Worm (Caenorhabditis elegans) whole organism, young adult: ENCODE measurements around the gene rsu-1.

ENCODE experiments used
- B0035.1 ChIP-seq: sonication (generic microtip); optimal IDR thresholded peaks from 2 replicates; lab custom pipeline; 2016; ENCODE audit warnings: missing genetic modification characterization, mild to moderate bottlenecking, missing compliant biosample characterization, missing genotype, missing genetic modification reagents
- D2030.7 ChIP-seq: fragments of 200-800 bp; sonication (Bioruptor generic); IDR thresholded peaks from 2 replicates; pipeline ENCODE4 v1.3.6; 2022; ENCODE audit warnings: missing genetic modification reagents, missing genetic modification characterization, missing compliant biosample characterization
- F10E7.11 ChIP-seq: sonication (generic microtip); optimal IDR thresholded peaks from 2 replicates; lab custom pipeline; 2017; ENCODE audit warnings: mild to moderate bottlenecking, missing genetic modification characterization, moderate library complexity, missing compliant biosample characterization
- F33H1.4 ChIP-seq: fragments of 200-800 bp; sonication (Bioruptor generic); IDR thresholded peaks from 2 replicates; pipeline ENCODE4 v1.3.6; 2022; ENCODE audit warnings: missing genetic modification reagents, missing genetic modification characterization, missing compliant biosample characterization
- F49E8.2 ChIP-seq: sonication (generic microtip); optimal IDR thresholded peaks from 3 replicates; lab custom pipeline; 2017; ENCODE audit warnings: missing genetic modification characterization, mild to moderate bottlenecking, missing compliant biosample characterization, antibody characterized with exemption, moderate library complexity; ENCODE audit not compliant: insufficient read depth
- F57A8.1 ChIP-seq: fragments of 200-800 bp; sonication (Bioruptor generic); optimal IDR thresholded peaks from 2 replicates; lab custom pipeline; 2018; ENCODE audit warnings: mild to moderate bottlenecking, missing genetic modification characterization, moderate library complexity, missing compliant biosample characterization
- T26A5.8 ChIP-seq: sonication (generic microtip); optimal IDR thresholded peaks from 2 replicates; lab custom pipeline; 2016; ENCODE audit warnings: missing genetic modification characterization, missing compliant biosample characterization
- Y56A3A.18 ChIP-seq: fragments of 200-800 bp; sonication (Bioruptor generic); IDR thresholded peaks from 2 replicates; pipeline ENCODE4 v1.3.6; 2022; ENCODE audit warnings: missing genetic modification reagents, missing genetic modification characterization, missing compliant biosample characterization
- Y67H2A.10 ChIP-seq: fragments of 200-800 bp; sonication (Bioruptor generic); conservative IDR thresholded peaks from 2 replicates; pipeline ENCODE4 v1.3.6; 2022; ENCODE audit warnings: missing genetic modification reagents, missing genetic modification characterization, missing compliant biosample characterization
- Y79H2A.3 ChIP-seq: fragments of 200-800 bp; sonication (Bioruptor generic); conservative IDR thresholded peaks from 2 replicates; pipeline ENCODE4 v1.3.6; 2022; ENCODE audit warnings: missing genetic modification reagents, missing genetic modification characterization, missing compliant biosample characterization
- Y95B8A.8 ChIP-seq: fragments of 200-800 bp; sonication (Bioruptor generic); IDR thresholded peaks from 2 replicates; pipeline ENCODE4 v1.3.6; 2022; ENCODE audit warnings: missing genetic modification reagents, missing genetic modification characterization, missing compliant biosample characterization
- atf-7 ChIP-seq: sonication (generic microtip); optimal IDR thresholded peaks from 2 replicates; lab custom pipeline; 2017; ENCODE audit warnings: mild to moderate bottlenecking, missing genetic modification characterization, missing compliant biosample characterization
- attf-5 ChIP-seq: fragments of 200-800 bp; sonication (Bioruptor generic); optimal IDR thresholded peaks from 2 replicates; lab custom pipeline; 2018; ENCODE audit warnings: mild to moderate bottlenecking, missing genetic modification characterization, missing compliant biosample characterization
- attf-6 ChIP-seq: fragments of 200-800 bp; sonication (Bioruptor generic); IDR thresholded peaks from 2 replicates; pipeline ENCODE4 v1.3.6; 2022; ENCODE audit warnings: missing genetic modification reagents, missing genetic modification characterization, missing compliant biosample characterization
- bed-2 ChIP-seq: fragments of 200-800 bp; sonication (Bioruptor generic); IDR thresholded peaks from 2 replicates; pipeline ENCODE4 v1.3.6; 2022; ENCODE audit warnings: missing genetic modification reagents, missing genetic modification characterization, missing compliant biosample characterization
- cebp-1 ChIP-seq, 2 experiments: fragments of 200-800 bp in 1 of 2; sonication (Bioruptor generic) in 1 of 2; sonication (generic microtip) in 1 of 2; IDR thresholded peaks in 1 of 2; optimal IDR thresholded peaks in 1 of 2; 2 replicates each; pipeline versions ENCODE4 v1.3.6 to Lab custom; 2017 to 2022; ENCODE audit warnings: missing compliant biosample characterization in 2 of 2, missing genetic modification characterization in 2 of 2, mild to moderate bottlenecking in 1 of 2, missing genetic modification reagents in 1 of 2, moderate library complexity in 1 of 2
- cebp-2 ChIP-seq: fragments of 200-800 bp; sonication (Bioruptor generic); IDR thresholded peaks from 2 replicates; pipeline ENCODE4 v1.3.6; 2022; ENCODE audit warnings: missing genetic modification characterization, missing compliant biosample characterization
- die-1 ChIP-seq: sonication (generic microtip); optimal IDR thresholded peaks from 2 replicates; lab custom pipeline; 2016; ENCODE audit warnings: missing genotype, mild to moderate bottlenecking, missing genetic modification characterization, missing compliant biosample characterization
- dox-1 ChIP-seq: fragments of 200-800 bp; sonication (Bioruptor generic); IDR thresholded peaks from 2 replicates; pipeline ENCODE4 v1.3.6; 2022; ENCODE audit warnings: missing genetic modification reagents, missing genetic modification characterization, missing compliant biosample characterization
- efl-1 ChIP-seq: fragments of 150-350 bp; optimal IDR thresholded peaks from 2 replicates; lab custom pipeline; 2014; ENCODE audit warnings: missing biosample characterization, missing genetic modification reagents, missing genetic modification characterization
- egl-44 ChIP-seq: fragments of 200-800 bp; sonication (Bioruptor generic); IDR thresholded peaks from 2 replicates; pipeline ENCODE4 v1.3.6; 2022; ENCODE audit warnings: missing genetic modification reagents, missing genetic modification characterization, missing compliant biosample characterization
- him-1 ChIP-seq: sonication (generic microtip); optimal IDR thresholded peaks from 2 replicates; lab custom pipeline; 2016; ENCODE audit warnings: missing genotype, missing genetic modification reagents, missing genetic modification characterization, missing compliant biosample characterization
- hmg-1.2 ChIP-seq: fragments of 200-800 bp; sonication (Bioruptor generic); IDR thresholded peaks from 2 replicates; pipeline ENCODE4 v1.3.6; 2022; ENCODE audit warnings: missing genetic modification reagents, missing genetic modification characterization, missing compliant biosample characterization
- hmg-20 ChIP-seq: fragments of 200-800 bp; sonication (Bioruptor generic); IDR thresholded peaks from 2 replicates; pipeline ENCODE4 v1.3.6; 2022; ENCODE audit warnings: missing genetic modification reagents, missing genetic modification characterization, missing compliant biosample characterization
- lag-1 ChIP-seq: fragments of 200-800 bp; sonication (Bioruptor generic); IDR thresholded peaks from 2 replicates; pipeline ENCODE4 v1.3.6; 2022; ENCODE audit warnings: missing genetic modification reagents, missing genetic modification characterization, missing compliant biosample characterization
- let-526 ChIP-seq: fragments of 200-800 bp; sonication (Bioruptor generic); IDR thresholded peaks from 2 replicates; pipeline ENCODE4 v1.3.6; 2022; ENCODE audit warnings: missing genetic modification reagents, missing genetic modification characterization, missing compliant biosample characterization
- lin-40 ChIP-seq: sonication (generic microtip); optimal IDR thresholded peaks from 2 replicates; lab custom pipeline; 2016; ENCODE audit warnings: missing genetic modification characterization, mild to moderate bottlenecking, missing compliant biosample characterization, missing genotype, missing genetic modification reagents
- lin-54 ChIP-seq: fragments of 200-800 bp; sonication (Bioruptor generic); optimal IDR thresholded peaks from 2 replicates; lab custom pipeline; 2018; ENCODE audit warnings: mild to moderate bottlenecking, missing genetic modification characterization, missing compliant biosample characterization
- lir-1 ChIP-seq: fragments of 200-800 bp; sonication (Bioruptor generic); conservative IDR thresholded peaks from 2 replicates; pipeline ENCODE4 v1.3.6; 2022; ENCODE audit warnings: missing genetic modification reagents, missing genetic modification characterization, missing compliant biosample characterization
- lsl-1 ChIP-seq: fragments of 200-800 bp; sonication (Bioruptor generic); optimal IDR thresholded peaks from 2 replicates; lab custom pipeline; 2018; ENCODE audit warnings: mild to moderate bottlenecking, missing genetic modification characterization, moderate library complexity, missing compliant biosample characterization
- madf-6 ChIP-seq: fragments of 200-800 bp; sonication (Bioruptor generic); IDR thresholded peaks from 2 replicates; pipeline ENCODE4 v1.3.6; 2022; ENCODE audit warnings: missing genetic modification reagents, missing genetic modification characterization, missing compliant biosample characterization
- mcd-1 ChIP-seq: fragments of 200-800 bp; sonication (Bioruptor generic); IDR thresholded peaks from 2 replicates; pipeline ENCODE4 v1.3.6; 2022; ENCODE audit warnings: missing genetic modification reagents, missing genetic modification characterization, missing compliant biosample characterization
- mel-28 ChIP-seq: sonication (generic microtip); optimal IDR thresholded peaks from 2 replicates; lab custom pipeline; 2016; ENCODE audit warnings: borderline replicate concordance, mild to moderate bottlenecking, missing genetic modification characterization, missing compliant biosample characterization
- nfya-2 ChIP-seq: fragments of 200-800 bp; sonication (Bioruptor generic); IDR thresholded peaks from 2 replicates; pipeline ENCODE4 v1.3.6; 2022; ENCODE audit warnings: missing genetic modification reagents, missing genetic modification characterization, missing compliant biosample characterization
- nfyb-1 ChIP-seq: fragments of 200-800 bp; sonication (Bioruptor generic); IDR thresholded peaks from 2 replicates; pipeline ENCODE4 v1.3.6; 2022; ENCODE audit warnings: missing genetic modification reagents, missing genetic modification characterization, missing compliant biosample characterization
- nhr-80 ChIP-seq: sonication (generic microtip); optimal IDR thresholded peaks from 2 replicates; lab custom pipeline; 2016; ENCODE audit warnings: missing genetic modification characterization, missing compliant biosample characterization
- pha-4 ChIP-seq: fragments of 150-350 bp; sonication (generic microtip); optimal IDR thresholded peaks from 2 replicates; lab custom pipeline; 2014; ENCODE audit warnings: missing biosample characterization, missing genetic modification reagents, missing genetic modification characterization
- rpc-1 ChIP-seq, 2 experiments: fragments of 150-350 bp in 1 of 2; sonication (generic microtip) in 1 of 2; optimal IDR thresholded peaks; 2 replicates each; lab custom pipeline; 2014 to 2018; ENCODE audit warnings: missing biosample characterization in 1 of 2, missing genetic modification characterization in 1 of 2, missing genetic modification reagents in 1 of 2, missing genotype in 1 of 2
- unc-130 ChIP-seq: sonication (generic microtip); optimal IDR thresholded peaks from 2 replicates; lab custom pipeline; 2016; ENCODE audit warnings: missing genetic modification reagents, missing genetic modification characterization, missing compliant biosample characterization
- xnd-1 ChIP-seq: sonication (generic microtip); optimal IDR thresholded peaks from 2 replicates; lab custom pipeline; 2016; ENCODE audit warnings: missing genotype, missing genetic modification reagents, missing genetic modification characterization, missing compliant biosample characterization
- ztf-28 ChIP-seq: fragments of 200-800 bp; sonication (Bioruptor generic); IDR thresholded peaks from 2 replicates; pipeline ENCODE4 v1.3.6; 2022; ENCODE audit warnings: missing genetic modification reagents, missing genetic modification characterization, missing compliant biosample characterization
- ztf-6 ChIP-seq: fragments of 200-800 bp; sonication (Bioruptor generic); IDR thresholded peaks from 2 replicates; pipeline ENCODE4 v1.3.6; 2022; ENCODE audit warnings: missing genetic modification reagents, missing genetic modification characterization, missing compliant biosample characterization

Gene rsu-1

ce11 chrIII:3467013-3467412 is 4.8 kb upstream of the rsu-1 start:
- TF ChIP-seq nfyb-1 (GFP tag; lab: Robert Waterston, UW) (peak; percentile 73), F57A8.1 (GFP tag; lab: Kevin White, UChicago) (no peak)

- TF ChIP-seq lag-1: no peak
- no peak for TF ChIP-seq cebp-1 (GFP tag; IDR thresholded peaks at IDR 0.05; lab: Robert Waterston, UW)
- TF ChIP-seq cebp-1 (tag; optimal IDR thresholded peaks at IDR 0.05; lab: Kevin White, UChicago): peak; percentile 13
- TF ChIP-seq bed-2: no peak
- TF ChIP-seq Y56A3A.18: no peak
- TF ChIP-seq attf-6 (GFP tag; lab: Robert Waterston, UW): no peak
- TF ChIP-seq attf-5 (GFP tag; lab: Kevin White, UChicago): no peak
- TF ChIP-seq nhr-80: peak; percentile 52
- TF ChIP-seq lin-40 (tag; lab: Kevin White, UChicago): no peak
- no peak for TF ChIP-seq Y79H2A.3
- no peak for TF ChIP-seq Y67H2A.10
- TF ChIP-seq hmg-20 (GFP tag; lab: Robert Waterston, UW): no peak
- TF ChIP-seq, all 124 proteins: peak for 2
These were observed 3.4 kb upstream of the rsu-1 start for ce11 chrIII:3468384-3468783.

ce11 chrIII:3469646-3470045 is 2.2 kb upstream of the rsu-1 start, which contains the start of gene smim-14:
Gene smim-14, minus strand, starts transcription at chrIII:3469746.
- TF ChIP-seq hmg-1.2 (GFP tag; lab: Robert Waterston, UW) (no peak; the same call in 1 of the 2 replicates), Y95B8A.8 (GFP tag; lab: Robert Waterston, UW) (no peak), nfya-2 (GFP tag; lab: Robert Waterston, UW) (no peak), D2030.7 (no peak), rpc-1 (optimal IDR thresholded peaks at IDR 0.05; lab: Kevin White, UChicago) (no peak), rpc-1 (tag; optimal IDR thresholded peaks at IDR 0.05; lab: Kevin White, UChicago) (no peak)

- TF ChIP-seq T26A5.8 (tag; lab: Kevin White, UChicago): no peak
- TF ChIP-seq, all 124 proteins: peak for 0
These were observed 1.4 kb upstream of the rsu-1 start for ce11 chrIII:3470433-3470832.

- TF ChIP-seq pha-4 (no peak), F49E8.2 (no peak), ztf-6 (GFP tag; lab: Robert Waterston, UW) (no peak), egl-44 (GFP tag; lab: Robert Waterston, UW) (no peak), lin-54 (GFP tag; lab: Kevin White, UChicago) (no peak), dox-1 (no peak), D2030.7 (peak; percentile 31; the same call in 1 of the 2 replicates), T26A5.8 (tag; lab: Kevin White, UChicago) (no peak), B0035.1 (no peak), mel-28 (no peak), die-1 (tag; lab: Kevin White, UChicago) (no peak), madf-6 (GFP tag; lab: Robert Waterston, UW) (peak; percentile 81), atf-7 (tag; lab: Kevin White, UChicago) (no peak), F33H1.4 (GFP tag; lab: Robert Waterston, UW) (peak; percentile 86), lir-1 (GFP tag; lab: Robert Waterston, UW) (no peak), xnd-1 (tag; lab: Kevin White, UChicago) (peak; percentile 74), let-526 (GFP tag; lab: Robert Waterston, UW) (no peak), him-1 (tag; lab: Kevin White, UChicago) (peak; percentile 48), mcd-1 (GFP tag; lab: Robert Waterston, UW) (no peak), efl-1 (GFP tag; lab: Kevin White, UChicago) (peak; percentile 58), ztf-28 (GFP tag; lab: Robert Waterston, UW) (no peak), unc-130 (GFP tag; lab: Kevin White, UChicago) (no peak), attf-6 (GFP tag; lab: Robert Waterston, UW) (no peak), lsl-1 (peak; percentile 90), F10E7.11 (tag; lab: Kevin White, UChicago) (no peak), cebp-2 (GFP tag; lab: Robert Waterston, UW) (no peak)
These were observed 830 bp upstream of the rsu-1 start for ce11 chrIII:3470973-3471372.
